Fruit fly (Drosophila melanogaster) whole organism, embryonic: ENCODE data around the gene ca.

ENCODE experiments used
- Abd-B ChIP-seq: fragments of 200-800 bp; sonication (Bioruptor generic); optimal IDR thresholded peaks from 2 replicates; lab custom pipeline; 2018; ENCODE audit warnings: missing biosample characterization, mild to moderate bottlenecking, missing genetic modification characterization, moderate library complexity
- Ada2b ChIP-seq: fragments of 200-800 bp; sonication (Bioruptor generic); IDR thresholded peaks from 2 replicates; pipeline ENCODE4 v1.3.6; 2022; ENCODE audit warnings: missing biosample characterization, missing genetic modification characterization
- Asciz ChIP-seq: fragments of 200-800 bp; sonication (Bioruptor generic); optimal IDR thresholded peaks from 2 replicates; lab custom pipeline; 2017; ENCODE audit warnings: missing biosample characterization, mild to moderate bottlenecking, missing genetic modification characterization, missing genetic modification reagents
- CG10274 ChIP-seq: fragments of 200-800 bp; sonication (Bioruptor generic); optimal IDR thresholded peaks from 3 replicates; lab custom pipeline; 2017; ENCODE audit warnings: missing biosample characterization, mild to moderate bottlenecking, missing genetic modification characterization
- CG11696 ChIP-seq: fragments of 200-800 bp; sonication (Bioruptor generic); IDR thresholded peaks from 2 replicates; pipeline ENCODE4 v1.3.6; 2022; ENCODE audit warnings: missing biosample characterization, missing genetic modification characterization
- CG11723 ChIP-seq: fragments of 200-800 bp; sonication (Bioruptor generic); optimal IDR thresholded peaks from 2 replicates; lab custom pipeline; 2017; ENCODE audit warnings: missing biosample characterization, mild to moderate bottlenecking, missing genetic modification characterization
- CG12155 ChIP-seq: fragments of 200-800 bp; sonication (Bioruptor generic); optimal IDR thresholded peaks from 3 replicates; lab custom pipeline; 2016; ENCODE audit warnings: missing biosample characterization, missing genetic modification characterization
- CG13894 ChIP-seq: fragments of 200-800 bp; sonication (Bioruptor generic); optimal IDR thresholded peaks from 3 replicates; lab custom pipeline; 2018; ENCODE audit warnings: missing biosample characterization, mild to moderate bottlenecking, missing genetic modification characterization, moderate library complexity
- CG17385 ChIP-seq: fragments of 200-800 bp; sonication (Bioruptor generic); optimal IDR thresholded peaks from 3 replicates; lab custom pipeline; 2018; ENCODE audit warnings: missing biosample characterization, mild to moderate bottlenecking, missing genetic modification characterization
- CG18011 ChIP-seq: fragments of 200-800 bp; sonication (Bioruptor generic); optimal IDR thresholded peaks from 2 replicates; lab custom pipeline; 2017; ENCODE audit warnings: missing biosample characterization, missing genetic modification characterization, mild to moderate bottlenecking, moderate library complexity, missing genotype
- CG2129 ChIP-seq: fragments of 200-800 bp; sonication (Bioruptor generic); IDR thresholded peaks from 2 replicates; pipeline ENCODE4 v1.3.6; 2022; ENCODE audit warnings: missing biosample characterization, missing genetic modification characterization; ENCODE audit not compliant: partially characterized antibody
- CG3065 ChIP-seq: fragments of 200-800 bp; sonication (Bioruptor generic); optimal IDR thresholded peaks from 2 replicates; lab custom pipeline; 2016; ENCODE audit warnings: missing biosample characterization, missing genetic modification characterization
- CG32767 ChIP-seq: fragments of 200-800 bp; sonication (Bioruptor generic); IDR thresholded peaks from 2 replicates; pipeline ENCODE4 v1.3.6; 2022; ENCODE audit warnings: missing biosample characterization, missing genetic modification characterization
- CG3726 ChIP-seq: fragments of 200-800 bp; sonication (Bioruptor generic); IDR thresholded peaks from 3 replicates; pipeline ENCODE4, ENCODE4 v1.3.6; 2022; ENCODE audit warnings: missing biosample characterization, missing genetic modification characterization
- CG3838 ChIP-seq: fragments of 200-800 bp; sonication (Bioruptor generic); optimal IDR thresholded peaks from 3 replicates; lab custom pipeline; 2016; ENCODE audit warnings: missing biosample characterization, missing genetic modification characterization
- CG3847 ChIP-seq: fragments of 200-800 bp; sonication (Bioruptor generic); IDR thresholded peaks from 2 replicates; pipeline ENCODE4 v1.3.6; 2022; ENCODE audit warnings: missing biosample characterization, missing genetic modification characterization
- CG4328 ChIP-seq: fragments of 200-800 bp; sonication (Bioruptor generic); optimal IDR thresholded peaks from 3 replicates; lab custom pipeline; 2017; ENCODE audit warnings: missing biosample characterization, missing genetic modification reagents, missing genetic modification characterization
- CG8924 ChIP-seq: fragments of 200-800 bp; optimal IDR thresholded peaks from 3 replicates; lab custom pipeline; 2019; ENCODE audit warnings: missing biosample characterization, mild to moderate bottlenecking, missing genetic modification characterization, moderate library complexity
- CoRest ChIP-seq: fragments of 200-800 bp; sonication (Bioruptor generic); optimal IDR thresholded peaks from 3 replicates; lab custom pipeline; 2018; ENCODE audit warnings: missing biosample characterization, mild to moderate bottlenecking, missing genetic modification characterization, moderate library complexity
- Elba2 ChIP-seq: fragments of 200-800 bp; sonication (Bioruptor generic); optimal IDR thresholded peaks from 3 replicates; lab custom pipeline; 2016; ENCODE audit warnings: missing biosample characterization, missing genetic modification characterization
- Fer1 ChIP-seq: fragments of 200-800 bp; sonication (Bioruptor generic); optimal IDR thresholded peaks from 2 replicates; lab custom pipeline; 2017; ENCODE audit warnings: missing biosample characterization, mild to moderate bottlenecking, missing genetic modification characterization
- Gsc ChIP-seq: fragments of 200-800 bp; sonication (Bioruptor generic); IDR thresholded peaks from 2 replicates; pipeline ENCODE4 v1.3.6; 2022; ENCODE audit warnings: missing biosample characterization, missing genetic modification characterization
- HmgD ChIP-seq: fragments of 200-800 bp; sonication (Bioruptor generic); optimal IDR thresholded peaks from 3 replicates; lab custom pipeline; 2016; ENCODE audit warnings: missing biosample characterization, missing genetic modification characterization
- Kr ChIP-seq: fragments of 200-800 bp; sonication (Bioruptor generic); optimal IDR thresholded peaks from 2 replicates; lab custom pipeline; 2017; ENCODE audit warnings: missing biosample characterization, mild to moderate bottlenecking, missing genetic modification characterization
- Myb ChIP-seq: fragments of 200-800 bp; sonication (Bioruptor generic); optimal IDR thresholded peaks from 2 replicates; lab custom pipeline; 2016; ENCODE audit warnings: missing biosample characterization, missing genetic modification characterization
- NC2α ChIP-seq: fragments of 200-800 bp; sonication (Bioruptor generic); optimal IDR thresholded peaks from 2 replicates; lab custom pipeline; 2016; ENCODE audit warnings: missing biosample characterization, missing genetic modification characterization
- Nf-YC ChIP-seq: fragments of 200-800 bp; optimal IDR thresholded peaks from 3 replicates; lab custom pipeline; 2019; ENCODE audit warnings: missing biosample characterization, mild to moderate bottlenecking, missing genetic modification characterization, moderate library complexity
- Opbp ChIP-seq: fragments of 200-800 bp; sonication (Bioruptor generic); IDR thresholded peaks from 3 replicates; pipeline ENCODE4 v1.3.6; 2022; ENCODE audit warnings: missing biosample characterization, missing genetic modification characterization; ENCODE audit not compliant: partially characterized antibody
- Rx ChIP-seq: fragments of 200-800 bp; sonication (Bioruptor generic); IDR thresholded peaks from 2 replicates; pipeline ENCODE4 v1.3.6; 2022; ENCODE audit warnings: missing biosample characterization, missing genetic modification characterization
- Scr ChIP-seq: fragments of 200-800 bp; sonication (Bioruptor generic); IDR thresholded peaks from 2 replicates; pipeline ENCODE4 v1.3.6; 2022; ENCODE audit warnings: missing biosample characterization, missing genetic modification characterization; ENCODE audit not compliant: partially characterized antibody
- Sry-δ ChIP-seq: fragments of 200-800 bp; sonication (Bioruptor generic); optimal IDR thresholded peaks from 2 replicates; lab custom pipeline; 2016; ENCODE audit warnings: missing biosample characterization, missing genetic modification characterization
- Xrp1 ChIP-seq: fragments of 200-800 bp; sonication (Bioruptor generic); IDR thresholded peaks from 2 replicates; pipeline ENCODE4 v1.3.6; 2022; ENCODE audit warnings: missing biosample characterization, missing genetic modification characterization
- YL-1 ChIP-seq: fragments of 200-800 bp; sonication (Bioruptor generic); optimal IDR thresholded peaks from 3 replicates; lab custom pipeline; 2017; ENCODE audit warnings: missing biosample characterization, mild to moderate bottlenecking, missing genetic modification characterization
- ase ChIP-seq: fragments of 200-800 bp; sonication (Bioruptor generic); IDR thresholded peaks from 3 replicates; pipeline ENCODE4 v1.3.6; 2022; ENCODE audit warnings: missing biosample characterization, missing genetic modification characterization
- ci ChIP-seq: fragments of 200-800 bp; sonication (Bioruptor generic); IDR thresholded peaks from 3 replicates; pipeline ENCODE4 v1.3.6; 2022; ENCODE audit warnings: missing biosample characterization, missing genetic modification characterization
- dan ChIP-seq: fragments of 200-800 bp; sonication (Bioruptor generic); IDR thresholded peaks from 2 replicates; pipeline ENCODE4 v1.3.6; 2022; ENCODE audit warnings: missing biosample characterization, missing genetic modification characterization
- gt ChIP-seq: fragments of 200-800 bp; sonication (Bioruptor generic); IDR thresholded peaks from 2 replicates; pipeline ENCODE4 v1.3.6; 2022; ENCODE audit warnings: missing biosample characterization, missing genetic modification characterization
- insv ChIP-seq, 2 experiments: fragments of 200-800 bp; sonication (Bioruptor generic); optimal IDR thresholded peaks; 3 replicates each; lab custom pipeline; 2016 to 2018; ENCODE audit warnings: missing biosample characterization in 2 of 2, missing genetic modification characterization in 2 of 2
- ken ChIP-seq: fragments of 200-800 bp; sonication (Bioruptor generic); IDR thresholded peaks from 3 replicates; pipeline ENCODE4 v1.3.6; 2022; ENCODE audit warnings: missing biosample characterization, missing genetic modification characterization
- lov ChIP-seq, 2 experiments: fragments of 200-800 bp in 1 of 2; fragments of >200 bp in 1 of 2; sonication (Bioruptor generic) in 1 of 2; IDR thresholded peaks in 1 of 2; optimal IDR thresholded peaks in 1 of 2; 2 replicates in 1 of 2; 3 replicates in 1 of 2; pipeline versions ENCODE4 v1.3.6 to Lab custom; 2017 to 2022; ENCODE audit warnings: missing biosample characterization in 1 of 2, missing genetic modification characterization in 1 of 2
- pan ChIP-seq, 4 experiments: fragments of >200 bp in 3 of 4; fragments of 200-800 bp in 1 of 4; sonication (Bioruptor generic) in 1 of 4; optimal IDR thresholded peaks in 3 of 4; IDR thresholded peaks in 1 of 4; 2 replicates each; pipeline versions ENCODE4 v1.3.6 to Lab custom; 2017 to 2022; ENCODE audit warnings: missing biosample characterization in 2 of 4, missing genetic modification characterization in 2 of 4, mixed read lengths in 1 of 4
- pb ChIP-seq: fragments of 200-800 bp; sonication (Bioruptor generic); optimal IDR thresholded peaks from 3 replicates; lab custom pipeline; 2016; ENCODE audit warnings: missing biosample characterization, missing genetic modification characterization
- peb ChIP-seq: fragments of 200-800 bp; sonication (Bioruptor generic); IDR thresholded peaks from 2 replicates; pipeline ENCODE4 v1.3.6; 2022; ENCODE audit warnings: missing biosample characterization, missing genetic modification characterization
- pita ChIP-seq: fragments of 200-800 bp; sonication (Bioruptor generic); optimal IDR thresholded peaks from 2 replicates; lab custom pipeline; 2017; ENCODE audit warnings: missing biosample characterization, mild to moderate bottlenecking, missing genetic modification characterization
- shn ChIP-seq: fragments of 200-800 bp; sonication (Bioruptor generic); optimal IDR thresholded peaks from 3 replicates; lab custom pipeline; 2016; ENCODE audit warnings: missing biosample characterization, missing genetic modification characterization
- sisA ChIP-seq: fragments of 200-800 bp; sonication (Bioruptor generic); IDR thresholded peaks from 2 replicates; pipeline ENCODE4 v1.3.6; 2022; ENCODE audit warnings: missing biosample characterization, missing genetic modification characterization
- tio ChIP-seq: fragments of 200-800 bp; sonication (Bioruptor generic); optimal IDR thresholded peaks from 2 replicates; lab custom pipeline; 2017; ENCODE audit warnings: missing biosample characterization, missing genetic modification characterization, inconsistent platforms
- tna ChIP-seq: fragments of 200-800 bp; sonication (Bioruptor generic); IDR thresholded peaks from 2 replicates; pipeline ENCODE4 v1.3.6; 2022; ENCODE audit warnings: missing biosample characterization, missing genetic modification characterization; ENCODE audit not compliant: partially characterized antibody
- wek ChIP-seq: fragments of 200-800 bp; sonication (Bioruptor generic); optimal IDR thresholded peaks from 3 replicates; lab custom pipeline; 2018; ENCODE audit warnings: missing biosample characterization, mild to moderate bottlenecking, missing genetic modification characterization, moderate library complexity
- zen ChIP-seq: fragments of 200-800 bp; sonication (Bioruptor generic); optimal IDR thresholded peaks from 3 replicates; lab custom pipeline; 2018; ENCODE audit warnings: missing biosample characterization, mild to moderate bottlenecking, missing genetic modification characterization, moderate library complexity

Gene ca

dm6 chr3R:29771645-29772089 lies 34.9 kb upstream of the ca start (continued):
- TF ChIP-seq NC2α (GFP tag; lab: Kevin White, UChicago), result no peak
- peak; percentile 69 for TF ChIP-seq CG13894 (tag; lab: Kevin White, UChicago)
- TF ChIP-seq pita (GFP tag; lab: Kevin White, UChicago), result no peak
- TF ChIP-seq insv (GFP tag; optimal IDR thresholded peaks at IDR 0.05; lab: Kevin White, UChicago), result peak in 1 of 2 experiments; percentile 65
- no peak for TF ChIP-seq Elba2 (GFP tag; lab: Kevin White, UChicago)
- no peak for TF ChIP-seq pb (GFP tag; lab: Kevin White, UChicago)
- no peak for TF ChIP-seq CG3065
- no peak for TF ChIP-seq Sry-δ (GFP tag; lab: Kevin White, UChicago)
- no peak for TF ChIP-seq dan (GFP tag; lab: Robert Waterston, UW)
- TF ChIP-seq CG4328, result no peak
- no peak for TF ChIP-seq ase (GFP tag; lab: Robert Waterston, UW)
- TF ChIP-seq CoRest (tag; lab: Kevin White, UChicago), result no peak
- TF ChIP-seq CG2129 (GFP tag; lab: Robert Waterston, UW), result 0 out of 2 replicates have a peak, but pooled peaks have one; percentile 13
- TF ChIP-seq pan (optimal IDR thresholded peaks at IDR 0.05; lab: Kevin White, UChicago), result no peak
- TF ChIP-seq pan (GFP tag; optimal IDR thresholded peaks at IDR 0.05 in 1 of 2, IDR thresholded peaks at IDR 0.05 in 1 of 2), result no peak
- no peak for TF ChIP-seq CG12155 (GFP tag; lab: Kevin White, UChicago)
- no peak for TF ChIP-seq CG17385 (GFP tag; lab: Kevin White, UChicago)
- TF ChIP-seq tio, result no peak
- no peak for TF ChIP-seq CG11696 (GFP tag; lab: Robert Waterston, UW)
- TF ChIP-seq ci (GFP tag; lab: Robert Waterston, UW), result peak; percentile 61; the same call in 2 of the 3 replicates
- no peak for TF ChIP-seq sisA (GFP tag; lab: Robert Waterston, UW)
- peak; percentile 6 for TF ChIP-seq Nf-YC
- TF ChIP-seq peb, result no peak
- no peak for TF ChIP-seq CG3726
- TF ChIP-seq Opbp, result 0 out of 3 replicates have a peak, but pooled peaks have one; percentile 13
- TF ChIP-seq Rx, result no peak
- TF ChIP-seq Fer1 (GFP tag; lab: Kevin White, UChicago), result peak; percentile 44
- no peak for TF ChIP-seq lov (optimal IDR thresholded peaks at IDR 0.05; lab: Kevin White, UChicago)
- no peak; the same call in 2 of the 3 replicates for TF ChIP-seq lov (GFP tag; IDR thresholded peaks at IDR 0.05; lab: Robert Waterston, UW)
- TF ChIP-seq Kr (GFP tag; lab: Kevin White, UChicago), result no peak
- no peak for TF ChIP-seq Xrp1 (GFP tag; lab: Robert Waterston, UW)
- TF ChIP-seq Gsc (GFP tag; lab: Robert Waterston, UW), result no peak
- TF ChIP-seq CG18011, result no peak
- peak; percentile 85 for TF ChIP-seq CG3838 (GFP tag; lab: Kevin White, UChicago)
- TF ChIP-seq CG10274 (GFP tag; lab: Kevin White, UChicago), result no peak
- peak; percentile 62; the same call in 1 of the 2 replicates for TF ChIP-seq tna
- peak; percentile 55 for TF ChIP-seq Scr (GFP tag; lab: Robert Waterston, UW)
- no peak for TF ChIP-seq CG3847
- TF ChIP-seq ken (GFP tag; lab: Robert Waterston, UW), result peak; percentile 23; the same call in 1 of the 3 replicates
- peak; percentile 31; the same call in 1 of the 2 replicates for TF ChIP-seq CG32767
- TF ChIP-seq HmgD (GFP tag; lab: Kevin White, UChicago), result no peak
- no peak for TF ChIP-seq Abd-B (GFP tag; lab: Kevin White, UChicago)
- TF ChIP-seq Asciz (GFP tag; lab: Kevin White, UChicago), result no peak
- no peak for TF ChIP-seq YL-1 (GFP tag; lab: Kevin White, UChicago)
- no peak for TF ChIP-seq CG11723 (GFP tag; lab: Kevin White, UChicago)
- no peak for TF ChIP-seq CG8924 (tag; lab: Kevin White, UChicago)
- no peak for TF ChIP-seq zen
- TF ChIP-seq Ada2b (GFP tag; lab: Robert Waterston, UW), result no peak
- TF ChIP-seq wek (GFP tag; lab: Kevin White, UChicago), result peak; percentile 83
- no peak for TF ChIP-seq Myb (GFP tag; lab: Kevin White, UChicago)
- no peak for TF ChIP-seq gt (GFP tag; lab: Robert Waterston, UW)
- TF ChIP-seq shn, result no peak
